Worm (Caenorhabditis elegans): ENCODE data around the gene grl-3.

Gene grl-3

ce11 chrV:11421605-11422004, 10.3 kb downstream of the grl-3 start, which contains the start of gene des-2:
TSS of gene des-2 (minus strand) at chrV:11421705.
- TF ChIP-seq aly-1 (tag; optimal IDR thresholded peaks at IDR 0.05) (no peak), pes-1 (GFP tag; IDR thresholded peaks at IDR 0.05) (no peak), flt-1 (GFP tag; IDR thresholded peaks at IDR 0.05) (no peak), tbx-37 (GFP tag; conservative IDR thresholded peaks at IDR 0.05) (no peak), ama-1 (optimal IDR thresholded peaks at IDR 0.05) (no peak), hmg-4 (GFP tag; optimal IDR thresholded peaks at IDR 0.05) (no peak), hmbx-1 (tag; optimal IDR thresholded peaks at IDR 0.05) (no peak), ceh-36 (tag; optimal IDR thresholded peaks at IDR 0.05) (no peak), sea-1 (GFP tag; conservative IDR thresholded peaks at IDR 0.05) (no peak), F13C5.2 (tag; optimal IDR thresholded peaks at IDR 0.05) (no peak), scrt-1 (GFP tag; IDR thresholded peaks at IDR 0.05) (no peak), hnd-1 (tag; optimal IDR thresholded peaks at IDR 0.05) (no peak), ceh-13 (GFP tag; optimal IDR thresholded peaks at IDR 0.05) (no peak), ets-7 (tag; optimal IDR thresholded peaks at IDR 0.05) (no peak), tra-4 (tag; optimal IDR thresholded peaks at IDR 0.05) (no peak), B0310.2 (tag; optimal IDR thresholded peaks at IDR 0.05) (no peak), tbx-11 (GFP tag; IDR thresholded peaks at IDR 0.05) (no peak)

- TF ChIP-seq hmg-4 (GFP tag; optimal IDR thresholded peaks at IDR 0.05) (no peak), ets-7 (tag; optimal IDR thresholded peaks at IDR 0.05) (no peak), pes-1 (GFP tag; IDR thresholded peaks at IDR 0.05) (no peak), tbx-11 (GFP tag; IDR thresholded peaks at IDR 0.05) (no peak), F13C5.2 (tag; optimal IDR thresholded peaks at IDR 0.05) (no peak), sea-1 (GFP tag; conservative IDR thresholded peaks at IDR 0.05) (no peak), ama-1 (optimal IDR thresholded peaks at IDR 0.05) (no peak), tra-4 (tag; optimal IDR thresholded peaks at IDR 0.05) (no peak), flt-1 (GFP tag; IDR thresholded peaks at IDR 0.05) (no peak), ceh-36 (tag; optimal IDR thresholded peaks at IDR 0.05) (no peak), tbx-37 (GFP tag; conservative IDR thresholded peaks at IDR 0.05) (no peak), aly-1 (tag; optimal IDR thresholded peaks at IDR 0.05) (no peak), hmbx-1 (tag; optimal IDR thresholded peaks at IDR 0.05) (no peak), scrt-1 (GFP tag; IDR thresholded peaks at IDR 0.05) (no peak), B0310.2 (tag; optimal IDR thresholded peaks at IDR 0.05) (no peak), ceh-13 (GFP tag; optimal IDR thresholded peaks at IDR 0.05) (no peak), hnd-1 (tag; optimal IDR thresholded peaks at IDR 0.05) (no peak)
Observed at ce11 chrV:11424565-11424964, 13.3 kb downstream of the grl-3 start, which contains the start of gene T26H10.2. TSS of gene T26H10.2 (minus strand) at chrV:11424665.

ce11 chrV:11428728-11429127, 17.4 kb downstream of the grl-3 start:
- TF ChIP-seq tbx-37 (GFP tag; conservative IDR thresholded peaks at IDR 0.05) (no peak), ets-7 (tag; optimal IDR thresholded peaks at IDR 0.05) (no peak), ceh-13 (GFP tag; optimal IDR thresholded peaks at IDR 0.05) (no peak), B0310.2 (tag; optimal IDR thresholded peaks at IDR 0.05) (no peak), flt-1 (GFP tag; IDR thresholded peaks at IDR 0.05) (no peak), ama-1 (optimal IDR thresholded peaks at IDR 0.05) (no peak), pes-1 (GFP tag; IDR thresholded peaks at IDR 0.05) (no peak), tra-4 (tag; optimal IDR thresholded peaks at IDR 0.05) (no peak), sea-1 (GFP tag; conservative IDR thresholded peaks at IDR 0.05) (no peak), F13C5.2 (tag; optimal IDR thresholded peaks at IDR 0.05) (no peak), scrt-1 (GFP tag; IDR thresholded peaks at IDR 0.05) (no peak)

- TF ChIP-seq B0310.2 (tag; optimal IDR thresholded peaks at IDR 0.05) (no peak), tbx-37 (GFP tag; conservative IDR thresholded peaks at IDR 0.05) (no peak), pes-1 (GFP tag; IDR thresholded peaks at IDR 0.05) (no peak)
Observed at ce11 chrV:11430823-11431222, 19.5 kb downstream of the grl-3 start.

- TF ChIP-seq ama-1 (optimal IDR thresholded peaks at IDR 0.05) (no peak), sea-1 (GFP tag; conservative IDR thresholded peaks at IDR 0.05) (no peak), F13C5.2 (tag; optimal IDR thresholded peaks at IDR 0.05) (no peak), B0310.2 (tag; optimal IDR thresholded peaks at IDR 0.05) (no peak), tra-4 (tag; optimal IDR thresholded peaks at IDR 0.05) (no peak), flt-1 (GFP tag; IDR thresholded peaks at IDR 0.05) (no peak), pes-1 (GFP tag; IDR thresholded peaks at IDR 0.05) (no peak), hmg-4 (GFP tag; optimal IDR thresholded peaks at IDR 0.05) (no peak), tbx-37 (GFP tag; conservative IDR thresholded peaks at IDR 0.05) (no peak), tbx-11 (GFP tag; IDR thresholded peaks at IDR 0.05) (no peak), hmbx-1 (tag; optimal IDR thresholded peaks at IDR 0.05) (no peak), hnd-1 (tag; optimal IDR thresholded peaks at IDR 0.05) (no peak), ceh-13 (GFP tag; optimal IDR thresholded peaks at IDR 0.05) (no peak)
Observed at ce11 chrV:11435242-11435641, 23.9 kb downstream of the grl-3 start.

DNA sequence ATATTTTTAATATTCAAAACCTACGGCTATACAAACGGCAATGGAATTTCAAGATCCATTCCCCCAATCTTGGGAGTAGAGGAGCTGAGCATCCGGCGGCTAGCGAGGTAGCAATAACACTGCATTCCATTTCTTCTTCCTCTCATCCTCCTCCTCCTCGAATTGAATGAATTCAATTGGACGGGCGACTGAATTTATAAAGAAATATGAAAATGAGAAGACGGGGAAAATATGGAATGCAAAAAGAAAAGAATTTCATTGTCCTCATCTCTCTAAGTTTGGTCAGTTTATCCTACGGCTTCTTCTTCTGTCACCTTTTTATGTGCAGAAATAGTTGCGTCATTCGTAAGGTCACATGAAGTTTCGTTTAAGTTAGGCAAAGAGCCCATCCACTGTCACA, 25.1 kb downstream of the grl-3 start:
- TF ChIP-seq aly-1 (tag; optimal IDR thresholded peaks at IDR 0.05) (no peak), hmbx-1 (tag; optimal IDR thresholded peaks at IDR 0.05) (no peak), B0310.2 (tag; optimal IDR thresholded peaks at IDR 0.05) (no peak), tbx-37 (GFP tag; conservative IDR thresholded peaks at IDR 0.05) (no peak), flt-1 (GFP tag; IDR thresholded peaks at IDR 0.05) (no peak), tra-4 (tag; optimal IDR thresholded peaks at IDR 0.05) (no peak), ceh-36 (tag; optimal IDR thresholded peaks at IDR 0.05) (no peak), hmg-4 (GFP tag; optimal IDR thresholded peaks at IDR 0.05) (no peak), hnd-1 (tag; optimal IDR thresholded peaks at IDR 0.05) (no peak), tbx-11 (GFP tag; IDR thresholded peaks at IDR 0.05) (no peak), ama-1 (optimal IDR thresholded peaks at IDR 0.05) (no peak), scrt-1 (GFP tag; IDR thresholded peaks at IDR 0.05) (no peak), ceh-13 (GFP tag; optimal IDR thresholded peaks at IDR 0.05) (no peak), pes-1 (GFP tag; IDR thresholded peaks at IDR 0.05) (no peak), F13C5.2 (tag; optimal IDR thresholded peaks at IDR 0.05) (no peak), ets-7 (tag; optimal IDR thresholded peaks at IDR 0.05) (no peak), sea-1 (GFP tag; conservative IDR thresholded peaks at IDR 0.05) (no peak)

DNA sequence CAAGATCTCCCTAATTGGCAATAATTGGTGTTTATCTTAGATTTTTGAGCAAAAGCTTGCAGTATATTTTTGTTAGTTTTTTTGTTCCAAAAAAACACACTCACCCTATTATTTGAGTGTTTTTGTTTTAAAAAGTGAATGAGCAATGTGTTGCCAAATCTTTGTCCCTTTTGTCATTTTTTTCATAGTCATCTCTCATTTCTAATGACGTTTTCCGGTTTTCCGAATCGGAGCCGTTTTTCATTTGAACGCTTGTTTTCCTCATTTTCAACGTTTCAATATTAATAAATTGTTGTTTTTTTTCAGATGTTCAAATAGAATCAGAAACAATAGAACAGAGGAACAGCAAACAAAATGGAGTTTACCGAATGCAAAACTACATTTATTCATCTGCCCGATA, 27.2 kb downstream of the grl-3 start, which contains the start of gene dmsr-1:
Gene dmsr-1, plus strand, starts transcription at position 301 of the 400 bp plus-strand sequence.
- TF ChIP-seq scrt-1 (GFP tag; IDR thresholded peaks at IDR 0.05): no peak
- no peak for TF ChIP-seq ama-1 (optimal IDR thresholded peaks at IDR 0.05)
- no peak for TF ChIP-seq tra-4 (tag; optimal IDR thresholded peaks at IDR 0.05)
- no peak for TF ChIP-seq F13C5.2 (tag; optimal IDR thresholded peaks at IDR 0.05)
- TF ChIP-seq hnd-1 (tag; optimal IDR thresholded peaks at IDR 0.05): no peak
- no peak for TF ChIP-seq flt-1 (GFP tag; IDR thresholded peaks at IDR 0.05)
- TF ChIP-seq tbx-37 (GFP tag; conservative IDR thresholded peaks at IDR 0.05): no peak
- no peak for TF ChIP-seq ceh-36 (tag; optimal IDR thresholded peaks at IDR 0.05)

Measured in whole organism, early embryonic.